Worm (Caenorhabditis elegans) whole organism, L4 larva: ENCODE data around the gene C54D10.4.

Experiments used
- Y5F2A.4 ChIP-seq: fragments of 200-800 bp; sonication (Bioruptor generic); optimal IDR thresholded peaks from 2 replicates; lab custom pipeline; 2018; ENCODE audit warnings: mild to moderate bottlenecking, missing genetic modification characterization, missing compliant biosample characterization
- fos-1 ChIP-seq: fragments of 150-350 bp; optimal IDR thresholded peaks from 2 replicates; lab custom pipeline; 2014; ENCODE audit warnings: missing biosample characterization, missing genetic modification characterization
- snpc-4 ChIP-seq: fragments of 150-350 bp; optimal IDR thresholded peaks from 2 replicates; lab custom pipeline; 2014; ENCODE audit warnings: missing biosample characterization, missing genetic modification characterization
- unc-62 ChIP-seq, 3 experiments: fragments of 150-350 bp in 1 of 3; sonication (generic microtip); optimal IDR thresholded peaks in 2 of 3; peaks in 1 of 3; 1 replicate in 1 of 3; 2 replicates in 2 of 3; lab custom pipeline; 2014 to 2017; ENCODE audit warnings: missing biosample characterization in 3 of 3, missing genetic modification characterization in 3 of 3, missing genetic modification reagents in 3 of 3, missing genotype in 1 of 3
- ztf-11 ChIP-seq: fragments of 150-350 bp; optimal IDR thresholded peaks from 2 replicates; lab custom pipeline; 2014; ENCODE audit warnings: missing biosample characterization, missing genetic modification characterization

DNA sequence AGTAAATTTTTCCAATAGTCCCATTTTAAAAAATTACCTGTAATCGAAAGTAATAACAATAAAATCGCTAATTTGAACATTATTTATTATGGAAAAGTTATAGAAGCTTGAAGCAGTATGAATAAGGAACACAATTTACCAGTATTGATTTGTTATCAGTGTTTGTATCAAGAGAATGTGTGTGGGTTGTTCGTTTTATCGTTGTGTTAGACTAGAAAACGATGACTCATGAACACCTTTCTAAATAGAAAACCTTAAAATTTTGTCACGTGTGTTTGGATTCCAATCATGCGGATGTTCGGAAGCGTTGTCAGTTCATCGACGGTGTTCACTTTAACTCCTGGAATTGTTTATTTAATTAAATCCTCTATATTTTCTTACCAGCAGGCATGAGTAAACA is 11.4 kb upstream of the C54D10.4 start, which contains the start of gene C54D10.13:
- no peak for TF ChIP-seq ztf-11
- no peak for TF ChIP-seq snpc-4 (tag; lab: Kevin White, UChicago)
- TF ChIP-seq unc-62 (GFP tag; optimal IDR thresholded peaks at IDR 0.05 in 1 of 2; lab: Kevin White, UChicago): no peak
- TF ChIP-seq unc-62 (tag; optimal IDR thresholded peaks at IDR 0.05; lab: Kevin White, UChicago): no peak
- TF ChIP-seq fos-1 (tag; lab: Kevin White, UChicago): no peak
- no peak for TF ChIP-seq Y5F2A.4
